Worm (Caenorhabditis elegans): ENCODE results near the gene rhgf-1.

rhgf-1 gene

ce11 chrX:10757608-10758007 lies 45.9 kb upstream of the rhgf-1 start, which contains the start of gene R07A4.4 (continued):
- TF ChIP-seq dox-1 (GFP tag; IDR thresholded peaks at IDR 0.05) (no peak), nhr-120 (GFP tag; IDR thresholded peaks at IDR 0.05) (no peak)

ce11 chrX:10756185-10756584 lies 44.5 kb upstream of the rhgf-1 start:
- TF ChIP-seq nhr-80 (tag; optimal IDR thresholded peaks at IDR 0.05) (peak; percentile 6), gei-17 (GFP tag; optimal IDR thresholded peaks at IDR 0.05) (peak; percentile 89), snpc-3.4 (tag; optimal IDR thresholded peaks at IDR 0.05) (no peak), K11D2.4 (GFP tag; IDR thresholded peaks at IDR 0.05) (0 out of 2 replicates have a peak, but pooled peaks have one; percentile 37), ztf-26 (tag; optimal IDR thresholded peaks at IDR 0.05) (peak; percentile 23), ZK185.1 (tag; optimal IDR thresholded peaks at IDR 0.05; ENCODE audit: poor library complexity, severe bottlenecking) (peak; percentile 36), hsf-1 (GFP tag; IDR thresholded peaks at IDR 0.05) (no peak), T07F8.4 (tag; optimal IDR thresholded peaks at IDR 0.05) (no peak), C17E4.6 (GFP tag; IDR thresholded peaks at IDR 0.05) (no peak)

- TF ChIP-seq Y53F4B.3 (GFP tag; IDR thresholded peaks at IDR 0.05) (no peak), sptf-2 (GFP tag; optimal IDR thresholded peaks at IDR 0.05) (no peak), ztf-25 (GFP tag; IDR thresholded peaks at IDR 0.05) (no peak), F55B11.4 (tag; optimal IDR thresholded peaks at IDR 0.05; ENCODE audit: borderline replicate concordance, insufficient read depth) (no peak), mel-28 (tag; optimal IDR thresholded peaks at IDR 0.05; ENCODE audit: borderline replicate concordance) (no peak), F37B4.10 (GFP tag; IDR thresholded peaks at IDR 0.05) (no peak)
Observed at ce11 chrX:10754532-10754931, 42.9 kb upstream of the rhgf-1 start.

- TF ChIP-seq madf-8 (GFP tag; conservative IDR thresholded peaks at IDR 0.05): no peak
- TF ChIP-seq lin-54 (GFP tag; optimal IDR thresholded peaks at IDR 0.05): no peak
- no peak for TF ChIP-seq ccch-3 (GFP tag; optimal IDR thresholded peaks at IDR 0.05)
- no peak for TF ChIP-seq K11D2.4 (GFP tag; IDR thresholded peaks at IDR 0.05)
- no peak for TF ChIP-seq attf-3 (GFP tag; conservative IDR thresholded peaks at IDR 0.05)
- no peak for TF ChIP-seq madf-10 (tag; optimal IDR thresholded peaks at IDR 0.05)
- TF ChIP-seq B0035.1 (tag; optimal IDR thresholded peaks at IDR 0.05): no peak
- no peak for TF ChIP-seq F22D6.2 (tag; optimal IDR thresholded peaks at IDR 0.05)
- no peak for TF ChIP-seq ceh-27 (GFP tag; optimal IDR thresholded peaks at IDR 0.05)
Observed at ce11 chrX:10753403-10753802, 41.7 kb upstream of the rhgf-1 start, which contains the start of gene R07A4.3. Gene R07A4.3 (plus strand): TSS chrX:10753703.

ce11 chrX:10748145-10748544 lies 36.5 kb upstream of the rhgf-1 start:
- TF ChIP-seq ets-4 (GFP tag; optimal IDR thresholded peaks at IDR 0.05): no peak
- peak; percentile 80 for TF ChIP-seq nhr-80 (tag; optimal IDR thresholded peaks at IDR 0.05)

ce11 chrX:10746388-10746787 lies 34.7 kb upstream of the rhgf-1 start, which contains the start of gene R07A4.2:
Gene R07A4.2 (minus strand): TSS chrX:10746488.
- no peak for TF ChIP-seq lin-40 (tag; optimal IDR thresholded peaks at IDR 0.05)
- TF ChIP-seq nhr-80 (tag; optimal IDR thresholded peaks at IDR 0.05): no peak
- TF ChIP-seq hlh-26 (GFP tag; conservative IDR thresholded peaks at IDR 0.05): no peak

ce11 chrX:10734026-10734425 lies 22.4 kb upstream of the rhgf-1 start, which contains the start of gene egl-36:
Gene egl-36 (plus strand): TSS chrX:10734326.
- no peak for TF ChIP-seq hrde-1 (tag; optimal IDR thresholded peaks at IDR 0.05; ENCODE audit: borderline replicate concordance)
- no peak for TF ChIP-seq B0336.3 (GFP tag; IDR thresholded peaks at IDR 0.05)
- TF ChIP-seq T07F8.4 (tag; optimal IDR thresholded peaks at IDR 0.05): no peak
- TF ChIP-seq atf-7 (tag; optimal IDR thresholded peaks at IDR 0.05): no peak
